Worm (Caenorhabditis elegans) whole organism, L1 larva: ENCODE data around the gene pho-6.

Experiments
- C16A3.4 ChIP-seq: fragments of 150-350 bp; optimal IDR thresholded peaks from 2 replicates; lab custom pipeline; 2014; ENCODE audit warnings: missing biosample characterization, missing genetic modification characterization
- ama-1 ChIP-seq: fragments of 150-350 bp; optimal IDR thresholded peaks from 2 replicates; lab custom pipeline; 2014
- ceh-82 ChIP-seq, 3 experiments: fragments of 150-350 bp in 1 of 3; sonication (generic microtip) in 2 of 3; optimal IDR thresholded peaks; 2 replicates each; lab custom pipeline; 2014 to 2017; ENCODE audit warnings: missing biosample characterization in 3 of 3, missing genetic modification characterization in 3 of 3
- fos-1 ChIP-seq: fragments of 150-350 bp; optimal IDR thresholded peaks from 2 replicates; lab custom pipeline; 2014; ENCODE audit warnings: missing biosample characterization, missing genetic modification characterization
- lin-13 ChIP-seq: fragments of 150-350 bp; optimal IDR thresholded peaks from 2 replicates; lab custom pipeline; 2014; ENCODE audit warnings: missing biosample characterization, missing genetic modification reagents, missing genetic modification characterization
- lsy-2 ChIP-seq, 2 experiments: fragments of 150-350 bp; optimal IDR thresholded peaks; 2 replicates each; lab custom pipeline; 2014; ENCODE audit warnings: missing biosample characterization in 2 of 2, missing genetic modification characterization in 2 of 2
- mdl-1 ChIP-seq, 2 experiments: fragments of 150-350 bp; optimal IDR thresholded peaks; 2 replicates each; lab custom pipeline; 2014 to 2017; ENCODE audit warnings: missing biosample characterization in 2 of 2, missing genetic modification characterization in 2 of 2, inconsistent platforms in 1 of 2
- nhr-12 ChIP-seq: sonication (generic microtip); optimal IDR thresholded peaks from 2 replicates; lab custom pipeline; 2017; ENCODE audit warnings: missing biosample characterization, missing genetic modification characterization
- nhr-237 ChIP-seq: fragments of 150-350 bp; optimal IDR thresholded peaks from 2 replicates; lab custom pipeline; 2014; ENCODE audit warnings: missing biosample characterization, missing genetic modification characterization
- snpc-4 ChIP-seq: fragments of 150-350 bp; optimal IDR thresholded peaks from 2 replicates; lab custom pipeline; 2014; ENCODE audit warnings: missing biosample characterization, missing genetic modification characterization
- zag-1 ChIP-seq: fragments of 150-350 bp; optimal IDR thresholded peaks from 2 replicates; lab custom pipeline; 2014; ENCODE audit warnings: missing biosample characterization, missing genetic modification characterization
- ztf-4 ChIP-seq: fragments of 150-350 bp; optimal IDR thresholded peaks from 2 replicates; lab custom pipeline; 2014; ENCODE audit warnings: missing biosample characterization, missing genetic modification characterization

- TF ChIP-seq nhr-237 (tag; lab: Kevin White, UChicago): no peak
- TF ChIP-seq lin-13: no peak
- no peak for TF ChIP-seq C16A3.4
- TF ChIP-seq nhr-12: no peak
- no peak for TF ChIP-seq fos-1 (tag; lab: Kevin White, UChicago)
- TF ChIP-seq mdl-1 (tag; optimal IDR thresholded peaks at IDR 0.05; lab: Kevin White, UChicago): no peak
- TF ChIP-seq snpc-4 (tag; lab: Kevin White, UChicago): no peak
- TF ChIP-seq lsy-2 (tag; optimal IDR thresholded peaks at IDR 0.05; lab: Kevin White, UChicago): no peak
- no peak for TF ChIP-seq ztf-4 (tag; lab: Kevin White, UChicago)
- TF ChIP-seq ama-1 (lab: Kevin White, UChicago): no peak
- no peak for TF ChIP-seq ceh-82 (tag; optimal IDR thresholded peaks at IDR 0.05; lab: Kevin White, UChicago)
- TF ChIP-seq zag-1: no peak
Measured at ce11 chrV:8375849-8376248, 18.4 kb downstream of the pho-6 start, which contains the start of gene F38E1.3.
